Worm (Caenorhabditis elegans) whole organism, L1 larva: ENCODE data around the gene C18F10.7.

ENCODE experiments used
- C34B4.2 ChIP-seq: sonication (generic microtip); optimal IDR thresholded peaks from 2 replicates; lab custom pipeline; 2017; ENCODE audit warnings: mild to moderate bottlenecking, missing genetic modification characterization, missing compliant biosample characterization
- F16B12.6 ChIP-seq: fragments of 150-350 bp; optimal IDR thresholded peaks from 2 replicates; lab custom pipeline; 2014; ENCODE audit warnings: missing biosample characterization, missing genetic modification characterization
- Y116A8C.19 ChIP-seq: sonication (generic microtip); optimal IDR thresholded peaks from 2 replicates; lab custom pipeline; 2016; ENCODE audit warnings: missing compliant biosample characterization, missing genetic modification characterization, borderline replicate concordance
- ceh-63 ChIP-seq: fragments of 200-800 bp; sonication (Bioruptor generic); optimal IDR thresholded peaks from 2 replicates; lab custom pipeline; 2018; ENCODE audit warnings: mild to moderate bottlenecking, missing genetic modification characterization, missing compliant biosample characterization
- ceh-82 ChIP-seq, 3 experiments: fragments of 150-350 bp in 1 of 3; sonication (generic microtip) in 2 of 3; optimal IDR thresholded peaks; 2 replicates each; lab custom pipeline; 2014 to 2017; ENCODE audit warnings: missing biosample characterization in 3 of 3, missing genetic modification characterization in 3 of 3
- ces-1 ChIP-seq: fragments of 150-350 bp; optimal IDR thresholded peaks from 2 replicates; lab custom pipeline; 2014; ENCODE audit warnings: missing biosample characterization, missing genetic modification reagents, missing genetic modification characterization
- dsc-1 ChIP-seq: sonication (generic microtip); optimal IDR thresholded peaks from 2 replicates; lab custom pipeline; 2016; ENCODE audit warnings: mild to moderate bottlenecking, missing genetic modification characterization, missing compliant biosample characterization
- ets-5 ChIP-seq: fragments of 200-800 bp; sonication (Bioruptor generic); IDR thresholded peaks from 2 replicates; pipeline ENCODE4 v1.3.6; 2022; ENCODE audit warnings: missing genetic modification characterization, missing compliant biosample characterization
- fkh-10 ChIP-seq: sonication (generic microtip); optimal IDR thresholded peaks from 2 replicates; lab custom pipeline; 2017; ENCODE audit warnings: missing biosample characterization, missing genetic modification reagents, missing genetic modification characterization
- fkh-4 ChIP-seq: sonication (generic microtip); optimal IDR thresholded peaks from 2 replicates; lab custom pipeline; 2016; ENCODE audit warnings: missing compliant biosample characterization, missing genetic modification characterization, borderline replicate concordance
- fkh-8 ChIP-seq: sonication (generic microtip); optimal IDR thresholded peaks from 2 replicates; lab custom pipeline; 2016; ENCODE audit warnings: mild to moderate bottlenecking, missing genetic modification characterization, missing compliant biosample characterization
- isw-1 ChIP-seq: fragments of 200-800 bp; sonication (Bioruptor generic); IDR thresholded peaks from 2 replicates; pipeline ENCODE4 v1.3.6; 2022; ENCODE audit warnings: missing genetic modification characterization, missing compliant biosample characterization
- lin-14 ChIP-seq: fragments of 200-800 bp; sonication (Bioruptor generic); optimal IDR thresholded peaks from 2 replicates; lab custom pipeline; 2018; ENCODE audit warnings: mild to moderate bottlenecking, missing genetic modification characterization, moderate library complexity, missing compliant biosample characterization
- lin-15B ChIP-seq: fragments of 150-350 bp; sonication (generic microtip); optimal IDR thresholded peaks from 3 replicates; lab custom pipeline; 2014; ENCODE audit warnings: missing biosample characterization, missing genetic modification characterization
- lsy-2 ChIP-seq, 2 experiments: fragments of 150-350 bp; optimal IDR thresholded peaks; 2 replicates each; lab custom pipeline; 2014; ENCODE audit warnings: missing biosample characterization in 2 of 2, missing genetic modification characterization in 2 of 2
- nhr-11 ChIP-seq: fragments of 150-350 bp; optimal IDR thresholded peaks from 2 replicates; lab custom pipeline; 2014; ENCODE audit warnings: missing biosample characterization, missing genetic modification characterization
- nhr-19 ChIP-seq: fragments of 200-800 bp; sonication (Bioruptor generic); conservative IDR thresholded peaks from 2 replicates; pipeline ENCODE4 v1.3.6; 2022; ENCODE audit warnings: missing genetic modification characterization, missing compliant biosample characterization
- nhr-237 ChIP-seq: fragments of 150-350 bp; optimal IDR thresholded peaks from 2 replicates; lab custom pipeline; 2014; ENCODE audit warnings: missing biosample characterization, missing genetic modification characterization
- nhr-47 ChIP-seq: sonication (generic microtip); optimal IDR thresholded peaks from 2 replicates; lab custom pipeline; 2016; ENCODE audit warnings: mild to moderate bottlenecking, missing genetic modification characterization, moderate library complexity, missing compliant biosample characterization
- nhr-71 ChIP-seq: sonication (generic microtip); optimal IDR thresholded peaks from 2 replicates; lab custom pipeline; 2016; ENCODE audit warnings: mild to moderate bottlenecking, missing genetic modification characterization, moderate library complexity, missing compliant biosample characterization
- nhr-76 ChIP-seq: sonication (generic microtip); optimal IDR thresholded peaks from 2 replicates; lab custom pipeline; 2017; ENCODE audit warnings: missing biosample characterization, missing genetic modification characterization
- pag-3 ChIP-seq: sonication (generic microtip); optimal IDR thresholded peaks from 2 replicates; lab custom pipeline; 2017; ENCODE audit warnings: missing genetic modification characterization, mild to moderate bottlenecking, missing compliant biosample characterization, antibody characterized with exemption, borderline replicate concordance; ENCODE audit not compliant: insufficient read depth
- pqm-1 ChIP-seq: sonication (generic microtip); optimal IDR thresholded peaks from 3 replicates; lab custom pipeline; 2017; ENCODE audit warnings: missing biosample characterization, missing genetic modification characterization
- snpc-4 ChIP-seq: fragments of 150-350 bp; optimal IDR thresholded peaks from 2 replicates; lab custom pipeline; 2014; ENCODE audit warnings: missing biosample characterization, missing genetic modification characterization
- snu-23 ChIP-seq: sonication (generic microtip); optimal IDR thresholded peaks from 2 replicates; lab custom pipeline; 2016; ENCODE audit warnings: missing genetic modification characterization, missing compliant biosample characterization
- sptf-1 ChIP-seq: fragments of 150-350 bp; optimal IDR thresholded peaks from 2 replicates; lab custom pipeline; 2014; ENCODE audit warnings: missing biosample characterization, missing genetic modification characterization
- sup-37 ChIP-seq: fragments of 200-800 bp; sonication (Bioruptor generic); optimal IDR thresholded peaks from 2 replicates; lab custom pipeline; 2018; ENCODE audit warnings: mild to moderate bottlenecking, missing genetic modification characterization, missing compliant biosample characterization
- unc-30 ChIP-seq: sonication (generic microtip); optimal IDR thresholded peaks from 2 replicates; lab custom pipeline; 2017; ENCODE audit warnings: missing biosample characterization, missing genetic modification characterization
- xbp-1 ChIP-seq: sonication (generic microtip); optimal IDR thresholded peaks from 2 replicates; lab custom pipeline; 2016; ENCODE audit warnings: missing genetic modification characterization, missing compliant biosample characterization

C18F10.7 gene

DNA sequence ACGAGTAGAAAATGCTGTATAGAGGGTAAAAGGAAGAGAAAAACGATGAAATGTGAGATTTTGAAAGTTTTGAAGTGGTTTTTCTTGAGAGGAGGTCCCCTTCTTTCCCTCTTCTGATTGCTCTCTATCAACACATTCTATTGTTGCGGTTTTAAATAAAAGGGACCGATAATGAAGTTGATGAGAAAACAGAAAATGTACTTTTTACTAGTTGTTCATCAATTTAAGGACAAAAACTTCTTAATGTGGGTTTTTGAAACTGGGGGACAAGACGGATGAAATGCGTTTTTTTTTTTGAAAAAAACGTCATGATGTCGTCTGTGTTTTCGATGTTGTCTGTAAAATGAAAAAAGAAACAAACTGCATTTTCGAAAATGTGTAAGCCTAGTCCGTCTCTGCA lies 38.6 kb upstream of the C18F10.7 start:
- no peak for TF ChIP-seq C34B4.2
- no peak for TF ChIP-seq dsc-1 (tag; lab: Kevin White, UChicago)
- no peak for TF ChIP-seq ceh-63 (GFP tag; lab: Kevin White, UChicago)
- TF ChIP-seq, all 84 proteins: peak for 0

DNA sequence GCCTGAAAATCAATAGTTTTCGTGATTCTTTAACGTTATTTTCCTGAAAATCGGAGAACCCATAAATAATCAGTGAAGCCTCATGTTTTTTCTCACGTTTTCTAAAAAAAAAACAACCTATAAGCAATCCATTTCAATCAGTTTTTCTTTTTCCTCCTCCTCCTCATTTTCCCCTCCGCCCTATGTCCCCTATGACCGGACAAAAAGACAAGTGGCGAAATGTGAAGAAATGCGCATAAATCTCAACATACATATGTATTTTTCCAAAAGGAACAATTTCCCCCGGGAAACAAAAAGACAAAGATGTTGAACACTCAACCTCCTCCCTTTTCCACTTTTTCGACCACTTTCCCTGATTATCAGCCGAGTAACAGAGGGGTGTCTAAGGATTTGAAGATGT lies 37.4 kb upstream of the C18F10.7 start:
- TF ChIP-seq xbp-1: no peak
- TF ChIP-seq lin-14 (GFP tag; lab: Kevin White, UChicago): peak; percentile 3

DNA sequence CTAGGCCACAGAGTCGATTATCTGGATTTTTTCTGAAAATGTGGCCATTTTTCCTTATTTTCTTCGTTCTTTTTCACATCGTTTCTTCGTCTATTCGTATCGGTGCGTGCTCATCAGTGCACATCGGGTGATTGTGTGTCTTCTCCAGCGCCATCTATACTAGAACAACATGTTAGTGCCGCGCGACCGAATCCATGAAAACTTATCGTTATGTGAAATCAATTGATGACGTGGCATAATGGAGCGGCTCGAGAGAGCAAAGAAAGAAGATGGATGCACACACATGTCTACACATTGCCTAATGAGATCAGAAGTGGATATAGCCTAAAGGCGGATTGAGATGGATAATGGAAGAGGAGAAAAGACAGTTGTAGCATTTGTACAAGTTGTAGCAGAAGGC lies 34.1 kb upstream of the C18F10.7 start:
- TF ChIP-seq nhr-237 (tag; lab: Kevin White, UChicago): no peak
- peak; percentile 32 for TF ChIP-seq lin-14 (GFP tag; lab: Kevin White, UChicago)
- TF ChIP-seq, all 84 proteins: peak for 1

DNA sequence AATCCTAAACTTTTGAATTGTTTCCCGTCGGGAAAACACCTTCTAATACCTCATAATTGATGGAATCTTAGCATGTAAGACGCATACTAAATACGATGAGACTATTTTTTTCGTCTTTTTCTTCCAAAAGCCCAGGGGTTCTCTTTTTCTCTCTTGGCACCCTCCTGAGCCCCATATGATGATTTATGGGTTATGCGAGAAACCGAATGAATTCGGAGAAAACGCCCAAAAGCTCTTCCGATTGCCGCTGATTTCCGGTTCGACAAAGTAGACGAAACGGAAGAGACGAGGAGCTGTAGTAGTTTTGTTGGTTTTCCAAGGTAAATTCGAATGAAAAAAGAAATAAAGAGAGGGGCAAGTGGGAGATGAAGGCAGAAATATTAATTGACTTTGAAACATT lies 33.3 kb upstream of the C18F10.7 start:
- TF ChIP-seq snu-23: no peak
- TF ChIP-seq fkh-4: no peak
- peak; percentile 52 for TF ChIP-seq fkh-8
- peak; percentile 24 for TF ChIP-seq nhr-47 (tag; lab: Kevin White, UChicago)
- TF ChIP-seq sptf-1 (tag; lab: Kevin White, UChicago): no peak

DNA sequence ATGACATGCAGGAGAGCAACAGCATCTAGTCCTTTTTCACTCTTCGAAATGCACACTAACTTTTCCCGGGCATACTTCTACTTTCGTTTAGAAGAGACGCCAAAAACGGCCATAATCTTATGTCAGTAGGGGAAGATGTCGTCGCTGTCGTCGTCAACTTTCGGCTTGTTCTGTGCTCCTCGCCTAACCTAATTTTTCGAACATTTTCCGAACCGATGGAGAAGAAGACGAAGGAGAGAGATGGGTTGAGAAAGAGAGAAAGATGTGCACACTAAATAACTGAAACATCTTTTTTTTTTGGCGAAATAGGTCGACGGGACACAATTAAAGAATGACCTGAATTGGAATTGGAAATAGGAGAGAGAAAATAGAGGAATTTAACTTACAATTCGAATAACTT lies 32.2 kb upstream of the C18F10.7 start:
- TF ChIP-seq lin-14 (GFP tag; lab: Kevin White, UChicago) (peak; percentile 66), lsy-2 (tag; optimal IDR thresholded peaks at IDR 0.05; lab: Kevin White, UChicago) (peak in 1 of 2 experiments; percentile 5), ces-1 (GFP tag; lab: Kevin White, UChicago) (peak; percentile 30), lin-15B (tag; lab: Kevin White, UChicago) (no peak), fkh-10 (GFP tag; lab: Kevin White, UChicago) (peak; percentile 87), ceh-82 (tag; optimal IDR thresholded peaks at IDR 0.05; lab: Kevin White, UChicago) (peak in 1 of 3 experiments; percentile 2), nhr-76 (tag; lab: Kevin White, UChicago) (no peak), nhr-71 (peak; percentile 8), ceh-63 (GFP tag; lab: Kevin White, UChicago) (no peak), Y116A8C.19 (no peak), nhr-237 (tag; lab: Kevin White, UChicago) (no peak)
- TF ChIP-seq, all 84 proteins: peak for 6

DNA sequence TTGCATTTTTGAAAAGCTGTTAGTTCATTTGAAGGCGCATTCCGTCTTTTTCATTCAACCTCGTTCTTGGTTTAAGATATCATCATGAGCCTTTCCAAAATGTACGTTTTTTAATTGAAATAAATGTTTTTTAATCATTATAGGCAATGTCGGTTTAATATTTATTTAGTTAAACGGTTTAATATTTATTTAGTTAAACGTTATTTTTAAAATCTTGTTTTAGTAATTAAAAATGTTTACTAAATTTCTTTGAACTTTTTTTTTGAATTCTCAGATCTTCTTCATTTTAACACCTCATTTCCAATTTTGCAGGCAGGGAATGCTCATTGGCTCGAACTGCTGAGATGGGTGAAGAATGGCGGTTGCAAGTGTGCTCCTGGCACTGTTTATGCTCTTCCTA lies 30.9 kb upstream of the C18F10.7 start, which contains the start of gene gar-2:
Gene gar-2 (plus strand): TSS at position 301 of the 400 bp plus-strand sequence.
- TF ChIP-seq nhr-11: no peak
- no peak for TF ChIP-seq snpc-4
- no peak for TF ChIP-seq pqm-1 (tag; lab: Kevin White, UChicago)
- no peak for TF ChIP-seq unc-30
- no peak for TF ChIP-seq sptf-1 (tag; lab: Kevin White, UChicago)
- no peak for TF ChIP-seq F16B12.6
- TF ChIP-seq ets-5 (GFP tag; lab: Robert Waterston, UW): no peak
- TF ChIP-seq pag-3 (tag; lab: Kevin White, UChicago): no peak

DNA sequence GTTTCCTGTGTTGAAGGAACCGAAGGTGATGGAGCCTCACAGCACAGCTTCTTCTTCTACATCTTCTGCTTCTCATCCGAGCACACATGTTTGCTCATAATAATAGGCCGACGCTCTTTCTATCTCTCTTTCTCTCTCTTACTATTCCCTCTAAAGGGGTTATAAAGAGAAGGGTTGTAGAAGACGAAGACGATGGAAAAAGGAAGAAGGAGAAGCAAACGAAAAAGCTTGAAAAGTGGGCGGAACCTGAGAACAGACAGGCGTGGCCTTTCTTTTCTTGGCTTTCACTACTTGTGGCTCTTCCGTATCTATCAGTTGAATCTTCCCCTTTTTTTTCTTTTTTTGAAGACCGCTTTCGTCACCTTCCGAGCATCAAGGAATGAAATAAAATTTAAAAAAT lies 29.7 kb upstream of the C18F10.7 start:
- peak in 1 of 2 experiments; percentile 27 for TF ChIP-seq lsy-2 (tag; optimal IDR thresholded peaks at IDR 0.05; lab: Kevin White, UChicago)
- TF ChIP-seq lin-14 (GFP tag; lab: Kevin White, UChicago): peak; percentile 66
- TF ChIP-seq sup-37: no peak
- no peak for TF ChIP-seq nhr-19
- TF ChIP-seq isw-1: no peak
- TF ChIP-seq fkh-10 (GFP tag; lab: Kevin White, UChicago): peak; percentile 67
- peak; percentile 9 for TF ChIP-seq nhr-71
